Worm (Caenorhabditis elegans): Measurements from ENCODE around the gene sri-45.

DNA sequence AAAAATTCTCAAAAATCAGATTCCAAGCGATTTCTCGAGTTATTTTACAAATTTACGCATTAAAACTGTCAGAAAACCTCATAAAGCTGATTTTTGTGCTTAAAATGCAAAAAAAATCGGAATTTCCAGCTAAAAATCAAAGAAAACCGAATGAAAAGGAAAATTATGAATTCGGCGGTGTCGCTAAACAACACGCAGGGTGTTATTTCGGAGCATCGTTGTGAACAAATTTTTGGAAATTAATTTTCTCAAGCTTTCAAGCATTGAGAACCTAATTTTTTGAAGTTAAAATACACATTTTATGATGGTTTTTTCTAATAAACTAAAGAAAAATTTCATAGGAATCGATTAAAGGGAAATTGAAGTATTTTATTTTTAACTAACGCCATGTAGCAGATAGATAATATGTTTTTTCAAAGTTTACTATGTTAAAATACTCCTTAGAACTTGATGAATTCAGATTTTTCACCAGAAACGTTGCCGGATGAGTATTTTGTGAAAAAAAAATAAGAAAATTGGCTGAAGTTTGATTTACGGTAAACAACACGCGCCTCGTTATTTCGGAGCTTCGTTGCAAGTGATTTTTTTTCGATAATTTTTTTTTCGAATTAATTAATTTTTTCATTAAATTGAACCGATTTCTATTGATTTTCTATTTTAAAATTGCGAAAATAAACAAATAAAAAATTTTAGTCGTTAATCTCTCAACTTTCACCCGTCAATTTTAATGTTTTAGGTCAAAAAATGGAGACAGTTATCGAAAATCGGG is 40.0 kb upstream of the sri-45 start, which contains the start of gene thoc-1:
- TF ChIP-seq nhr-28 (tag; optimal IDR thresholded peaks at IDR 0.05), result no peak
- no peak for TF ChIP-seq nhr-77 (tag; optimal IDR thresholded peaks at IDR 0.05)
- TF ChIP-seq nfya-1 (tag; optimal IDR thresholded peaks at IDR 0.05; ENCODE audit: insufficient read depth), result no peak
- no peak for TF ChIP-seq jun-1 (tag; optimal IDR thresholded peaks at IDR 0.05)
- no peak for TF ChIP-seq lin-39 (tag; optimal IDR thresholded peaks at IDR 0.05)
- TF ChIP-seq pqm-1 (tag; optimal IDR thresholded peaks at IDR 0.05), result no peak
- no peak for TF ChIP-seq nhr-237 (tag; optimal IDR thresholded peaks at IDR 0.05)
- no peak for TF ChIP-seq skn-1 (tag; optimal IDR thresholded peaks at IDR 0.05)
- no peak for TF ChIP-seq ztf-11 (tag; optimal IDR thresholded peaks at IDR 0.05)
